Fruit fly (Drosophila melanogaster) whole organism, prepupa: ENCODE measurements around the gene bor.
A peak's percentile ranks its signal among the peaks of the same experiment; 100 is the strongest.

Experiments used
- CG10669 ChIP-seq: fragments of 200-800 bp; sonication (Bioruptor generic); optimal IDR thresholded peaks from 3 replicates; lab custom pipeline; 2018; ENCODE audit warnings: missing biosample characterization, mild to moderate bottlenecking, missing genetic modification characterization, moderate library complexity
- CG11294 ChIP-seq: fragments of 200-800 bp; sonication (Bioruptor generic); IDR thresholded peaks from 2 replicates; pipeline ENCODE4 v1.3.6; 2022; ENCODE audit warnings: missing biosample characterization, missing genetic modification characterization
- CG4318 ChIP-seq: fragments of 200-800 bp; sonication (Bioruptor generic); optimal IDR thresholded peaks from 3 replicates; lab custom pipeline; 2017; ENCODE audit warnings: missing biosample characterization, mild to moderate bottlenecking, missing genetic modification characterization
- CG6163 ChIP-seq: fragments of 200-800 bp; sonication (Bioruptor generic); IDR thresholded peaks from 3 replicates; pipeline ENCODE4 v1.3.6; 2022; ENCODE audit warnings: missing biosample characterization, missing genetic modification characterization
- CG6808 ChIP-seq: fragments of 200-800 bp; sonication (Bioruptor generic); optimal IDR thresholded peaks from 3 replicates; lab custom pipeline; 2017; ENCODE audit warnings: missing biosample characterization, missing genetic modification characterization, mild to moderate bottlenecking, moderate library complexity, missing genetic modification reagents
- CG6854 ChIP-seq: fragments of 200-800 bp; sonication (Bioruptor generic); optimal IDR thresholded peaks from 2 replicates; lab custom pipeline; 2017; ENCODE audit warnings: missing biosample characterization, mild to moderate bottlenecking, missing genetic modification characterization
- CG8632 ChIP-seq: fragments of 200-800 bp; sonication (Bioruptor generic); optimal IDR thresholded peaks from 3 replicates; lab custom pipeline; 2016; ENCODE audit warnings: missing biosample characterization, missing genetic modification characterization
- Eip93F ChIP-seq: fragments of 200-800 bp; sonication (Bioruptor generic); optimal IDR thresholded peaks from 2 replicates; lab custom pipeline; 2016; ENCODE audit warnings: missing biosample characterization, mild to moderate bottlenecking, missing genetic modification characterization
- Hr39 ChIP-seq: fragments of 200-800 bp; sonication (Bioruptor generic); optimal IDR thresholded peaks from 2 replicates; lab custom pipeline; 2016; ENCODE audit warnings: missing biosample characterization, missing genetic modification characterization
- Smox ChIP-seq: fragments of 200-800 bp; sonication (Bioruptor generic); optimal IDR thresholded peaks from 3 replicates; lab custom pipeline; 2016; ENCODE audit warnings: missing biosample characterization, missing genetic modification characterization
- dsx ChIP-seq: fragments of 200-800 bp; optimal IDR thresholded peaks from 3 replicates; lab custom pipeline; 2019; ENCODE audit warnings: missing biosample characterization, mild to moderate bottlenecking, missing genetic modification characterization, moderate library complexity; ENCODE audit not compliant: poor library complexity, severe bottlenecking
- net ChIP-seq: fragments of 200-800 bp; sonication (Bioruptor generic); optimal IDR thresholded peaks from 3 replicates; lab custom pipeline; 2016; ENCODE audit warnings: missing biosample characterization, missing genetic modification characterization
- spab ChIP-seq: fragments of 200-800 bp; sonication (Bioruptor generic); optimal IDR thresholded peaks from 2 replicates; lab custom pipeline; 2017; ENCODE audit warnings: missing biosample characterization, mild to moderate bottlenecking, missing genetic modification characterization, missing genetic modification reagents
- svp ChIP-seq: fragments of 200-800 bp; sonication (Bioruptor generic); peaks from one replicate; lab custom pipeline; 2016; ENCODE audit warnings: missing biosample characterization, missing genetic modification characterization

DNA sequence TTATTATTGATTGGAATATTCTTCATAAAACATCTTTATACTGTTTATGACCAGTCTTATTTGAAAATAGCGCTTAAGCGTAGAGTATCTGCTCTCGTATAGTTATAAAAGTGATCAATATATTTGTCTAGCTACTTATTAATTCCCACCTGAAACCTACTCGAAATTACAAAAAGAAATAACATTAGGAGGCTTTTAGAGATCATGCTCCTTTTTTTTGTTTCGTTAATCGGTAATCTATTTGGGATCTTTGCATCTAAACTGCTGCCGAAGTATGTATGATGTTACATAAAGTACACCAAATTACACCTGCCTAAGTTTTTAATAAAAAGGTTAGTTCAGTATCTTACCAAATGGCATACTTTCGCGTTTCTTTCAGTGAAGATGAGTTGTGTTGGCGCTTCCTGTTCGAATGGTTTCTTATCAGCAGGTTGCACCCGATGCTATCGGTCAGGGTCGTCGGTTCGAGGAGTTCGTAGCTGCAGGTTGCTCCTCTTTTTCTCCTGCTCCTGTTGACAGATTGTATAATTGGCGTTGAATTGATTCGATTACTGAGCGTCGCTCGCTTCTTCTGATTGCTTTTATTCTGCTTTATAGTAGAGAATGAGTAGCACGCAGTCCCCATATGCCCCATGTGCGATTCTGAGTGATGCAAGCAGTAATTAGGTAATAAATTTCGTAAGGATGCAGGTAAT lies 25.8 kb downstream of the bor start:
- TF ChIP-seq Eip93F (no peak), CG6808 (GFP tag; lab: Kevin White, UChicago) (peak; percentile 58), CG11294 (GFP tag; lab: Robert Waterston, UW) (no peak), dsx (no peak), net (peak; percentile 15), CG10669 (GFP tag; lab: Kevin White, UChicago) (peak; percentile 29), Smox (peak; percentile 21), CG4318 (GFP tag; lab: Kevin White, UChicago) (no peak), CG6854 (no peak), spab (GFP tag; lab: Kevin White, UChicago) (peak; percentile 40), svp (GFP tag; lab: Kevin White, UChicago) (peak; percentile 99), Hr39 (GFP tag; lab: Kevin White, UChicago) (peak; percentile 42), CG6163 (no peak), CG8632 (GFP tag; lab: Kevin White, UChicago) (peak; percentile 40)
